Worm (Caenorhabditis elegans): ENCODE measurements around the gene Y116A8A.6.

Gene Y116A8A.6

ce11 chrIV:16828698-16829097 is at the start of gene Y116A8A.6:
Gene Y116A8A.6, minus strand, starts transcription at chrIV:16828798.
- TF ChIP-seq ama-1 (optimal IDR thresholded peaks at IDR 0.05) (no peak), R02D3.7 (tag; optimal IDR thresholded peaks at IDR 0.05) (no peak), ztf-4 (tag; optimal IDR thresholded peaks at IDR 0.05) (no peak), ceh-28 (tag; optimal IDR thresholded peaks at IDR 0.05) (no peak), fkh-10 (GFP tag; optimal IDR thresholded peaks at IDR 0.05) (no peak), pqm-1 (tag; optimal IDR thresholded peaks at IDR 0.05) (no peak), snpc-4 (tag; optimal IDR thresholded peaks at IDR 0.05) (no peak), unc-39 (tag; optimal IDR thresholded peaks at IDR 0.05) (no peak)

- TF ChIP-seq elt-2 (tag; optimal IDR thresholded peaks at IDR 0.05) (no peak), elt-1 (tag; optimal IDR thresholded peaks at IDR 0.05) (no peak), nhr-25 (tag; optimal IDR thresholded peaks at IDR 0.05) (no peak), egl-5 (tag; optimal IDR thresholded peaks at IDR 0.05) (no peak), daf-12 (tag; optimal IDR thresholded peaks at IDR 0.05) (no peak), ceh-82 (tag; optimal IDR thresholded peaks at IDR 0.05) (no peak), ceh-16 (tag; optimal IDR thresholded peaks at IDR 0.05) (no peak), nhr-67 (tag; optimal IDR thresholded peaks at IDR 0.05) (no peak), skn-1 (tag; optimal IDR thresholded peaks at IDR 0.05) (no peak), R02D3.7 (tag; optimal IDR thresholded peaks at IDR 0.05) (no peak), eor-1 (tag; optimal IDR thresholded peaks at IDR 0.05) (no peak), pha-4 (tag; optimal IDR thresholded peaks at IDR 0.05) (no peak)
These were observed 40.3 kb upstream of the Y116A8A.6 start, which contains the start of gene T06A10.106 for ce11 chrIV:16868900-16869299. Gene T06A10.106, minus strand, starts transcription at chrIV:16869000.

- TF ChIP-seq egl-5 (tag; optimal IDR thresholded peaks at IDR 0.05): no peak
- no peak for TF ChIP-seq R02D3.7 (tag; optimal IDR thresholded peaks at IDR 0.05)
- no peak for TF ChIP-seq pqm-1 (tag; optimal IDR thresholded peaks at IDR 0.05)
- no peak for TF ChIP-seq nhr-67 (tag; optimal IDR thresholded peaks at IDR 0.05)
- TF ChIP-seq nhr-237 (tag; optimal IDR thresholded peaks at IDR 0.05): no peak
- no peak for TF ChIP-seq ZK546.5 (tag; optimal IDR thresholded peaks at IDR 0.05)
- TF ChIP-seq nhr-23 (tag; optimal IDR thresholded peaks at IDR 0.05): no peak
- no peak for TF ChIP-seq ceh-28 (tag; optimal IDR thresholded peaks at IDR 0.05)
- TF ChIP-seq egl-27 (tag; optimal IDR thresholded peaks at IDR 0.05): no peak
- TF ChIP-seq unc-62 (GFP tag; optimal IDR thresholded peaks at IDR 0.05): no peak
- no peak for TF ChIP-seq unc-39 (tag; optimal IDR thresholded peaks at IDR 0.05)
- TF ChIP-seq snpc-4 (tag; optimal IDR thresholded peaks at IDR 0.05): no peak
- TF ChIP-seq nhr-11 (tag; optimal IDR thresholded peaks at IDR 0.05): no peak
- no peak for TF ChIP-seq hmg-11 (tag; optimal IDR thresholded peaks at IDR 0.05)
- no peak for TF ChIP-seq mdl-1 (tag; optimal IDR thresholded peaks at IDR 0.05)
- no peak for TF ChIP-seq nhr-28 (tag; optimal IDR thresholded peaks at IDR 0.05)
- TF ChIP-seq fkh-10 (GFP tag; optimal IDR thresholded peaks at IDR 0.05): no peak
- no peak for TF ChIP-seq ceh-9 (tag; optimal IDR thresholded peaks at IDR 0.05)
- no peak for TF ChIP-seq elt-2 (tag; optimal IDR thresholded peaks at IDR 0.05)
- TF ChIP-seq pha-4 (tag; optimal IDR thresholded peaks at IDR 0.05): no peak
These were observed 38.6 kb upstream of the Y116A8A.6 start, which contains the start of gene T06A10.107 for ce11 chrIV:16867223-16867622. Gene T06A10.107, plus strand, starts transcription at chrIV:16867523.

DNA sequence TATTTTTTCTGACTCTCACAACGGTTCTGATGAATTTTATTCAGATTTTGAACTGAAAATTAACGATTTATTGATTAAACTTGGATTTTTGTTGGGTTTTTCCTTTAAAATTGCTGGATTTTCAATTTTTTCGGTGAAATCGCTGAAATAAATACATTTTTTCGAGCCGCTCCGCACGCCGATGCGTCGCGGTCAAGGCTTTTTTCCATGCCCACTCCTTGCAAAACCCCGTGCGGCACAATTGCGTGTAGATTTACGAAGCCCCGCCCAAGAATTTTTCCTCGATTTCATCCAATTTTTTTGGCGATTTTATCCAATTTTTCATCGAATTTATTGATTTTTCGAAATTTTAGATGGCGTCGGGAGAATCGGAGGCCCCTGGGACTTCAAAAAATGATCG is 36.9 kb upstream of the Y116A8A.6 start, which contains the start of gene gtsf-1:
Gene gtsf-1 (plus strand): TSS at position 354 of the 400 bp plus-strand sequence.
- peak; percentile 90 for TF ChIP-seq lin-39 (tag; optimal IDR thresholded peaks at IDR 0.05)
- no peak for TF ChIP-seq nhr-237 (tag; optimal IDR thresholded peaks at IDR 0.05)
- no peak for TF ChIP-seq nhr-67 (tag; optimal IDR thresholded peaks at IDR 0.05)
- TF ChIP-seq ceh-28 (tag; optimal IDR thresholded peaks at IDR 0.05): peak; percentile 74
- peak; percentile 60 for TF ChIP-seq skn-1 (tag; optimal IDR thresholded peaks at IDR 0.05)
- no peak for TF ChIP-seq elt-3 (tag; optimal IDR thresholded peaks at IDR 0.05)
- peak; percentile 60 for TF ChIP-seq nhr-25 (tag; optimal IDR thresholded peaks at IDR 0.05)
- no peak for TF ChIP-seq nhr-43 (tag; optimal IDR thresholded peaks at IDR 0.05; ENCODE audit: poor library complexity, severe bottlenecking)
- TF ChIP-seq nhr-77 (tag; optimal IDR thresholded peaks at IDR 0.05): no peak
- TF ChIP-seq fos-1 (tag; optimal IDR thresholded peaks at IDR 0.05): no peak
- TF ChIP-seq pqm-1 (tag; optimal IDR thresholded peaks at IDR 0.05): peak; percentile 23
- TF ChIP-seq fkh-10 (GFP tag; optimal IDR thresholded peaks at IDR 0.05): peak; percentile 16
- TF ChIP-seq fkh-2 (tag; optimal IDR thresholded peaks at IDR 0.05): no peak
- no peak for TF ChIP-seq ceh-16 (tag; optimal IDR thresholded peaks at IDR 0.05)
- peak; percentile 51 for TF ChIP-seq elt-2 (tag; optimal IDR thresholded peaks at IDR 0.05)
- TF ChIP-seq egl-5 (tag; optimal IDR thresholded peaks at IDR 0.05): peak; percentile 65
- TF ChIP-seq hmg-11 (tag; optimal IDR thresholded peaks at IDR 0.05): peak; percentile 88
- TF ChIP-seq nhr-12 (tag; optimal IDR thresholded peaks at IDR 0.05): no peak
- no peak for TF ChIP-seq ztf-4 (tag; optimal IDR thresholded peaks at IDR 0.05)
- no peak for TF ChIP-seq aly-2 (tag; optimal IDR thresholded peaks at IDR 0.05)
- peak; percentile 17 for TF ChIP-seq lsy-12 (tag; optimal IDR thresholded peaks at IDR 0.05)
- no peak for TF ChIP-seq egl-27 (tag; optimal IDR thresholded peaks at IDR 0.05)
- peak; percentile 47 for TF ChIP-seq jun-1 (tag; optimal IDR thresholded peaks at IDR 0.05)
- TF ChIP-seq nhr-11 (tag; optimal IDR thresholded peaks at IDR 0.05): no peak
- peak; percentile 38 for TF ChIP-seq ceh-82 (tag; optimal IDR thresholded peaks at IDR 0.05)
- peak; percentile 41 for TF ChIP-seq zag-1 (tag; optimal IDR thresholded peaks at IDR 0.05)
- TF ChIP-seq unc-62 (GFP tag; optimal IDR thresholded peaks at IDR 0.05): no peak
- TF ChIP-seq ztf-11 (tag; optimal IDR thresholded peaks at IDR 0.05): no peak
- no peak for TF ChIP-seq nhr-28 (tag; optimal IDR thresholded peaks at IDR 0.05)
- no peak for TF ChIP-seq mdl-1 (tag; optimal IDR thresholded peaks at IDR 0.05)
- TF ChIP-seq elt-1 (tag; optimal IDR thresholded peaks at IDR 0.05): no peak
- no peak for TF ChIP-seq unc-39 (tag; optimal IDR thresholded peaks at IDR 0.05)
- peak; percentile 83 for TF ChIP-seq nfya-1 (tag; optimal IDR thresholded peaks at IDR 0.05; ENCODE audit: insufficient read depth)
- no peak for TF ChIP-seq sea-2 (GFP tag; optimal IDR thresholded peaks at IDR 0.05)
- peak; percentile 54 for TF ChIP-seq ama-1 (optimal IDR thresholded peaks at IDR 0.05)
- peak; percentile 42 for TF ChIP-seq tbx-2 (tag; optimal IDR thresholded peaks at IDR 0.05)
- peak; percentile 99 for TF ChIP-seq R02D3.7 (tag; optimal IDR thresholded peaks at IDR 0.05)
